Fruit fly (Drosophila melanogaster) S2 (cell line): Measurements from ENCODE around the gene CG43051.

Experiments
- CG8478 ChIP-seq: fragments of >200 bp; optimal IDR thresholded peaks from 2 replicates; lab custom pipeline; 2018
- CTCF ChIP-seq, 2 experiments: fragments of >200 bp; optimal IDR thresholded peaks; 2 replicates each; lab custom pipeline; 2018

The CG43051 gene

dm6 chr2L:12493101-12493770, 14.5 kb upstream of the CG43051 start:
- TF ChIP-seq CG8478, result no peak
- no peak for TF ChIP-seq CTCF (optimal IDR thresholded peaks at IDR 0.05; lab: Kevin White, UChicago)

DNA sequence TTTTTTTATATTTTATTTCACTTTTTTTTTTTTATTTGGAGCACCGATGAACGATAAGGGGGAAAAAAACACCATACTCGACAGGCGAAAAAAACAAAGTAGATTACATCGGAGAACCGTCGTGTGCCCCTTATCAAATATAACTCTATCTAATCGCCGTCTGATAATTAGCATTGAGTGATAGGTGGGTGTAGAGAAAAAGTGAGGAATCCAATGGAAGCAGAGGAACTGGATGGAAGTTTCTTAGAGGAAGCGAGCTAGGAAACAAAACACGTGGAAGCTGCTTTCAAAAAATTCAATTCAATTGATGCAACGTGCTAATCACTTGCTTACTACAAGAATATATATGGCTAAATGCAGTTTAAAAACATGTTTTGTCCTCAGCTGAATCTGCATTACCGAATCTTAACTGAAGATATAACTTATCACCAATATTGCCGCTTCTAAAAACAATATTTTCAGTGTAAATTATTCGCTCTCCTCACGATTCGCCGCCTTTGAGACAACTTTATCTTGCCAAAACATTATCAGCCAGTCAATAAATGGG, 13.9 kb upstream of the CG43051 start:
- TF ChIP-seq CG8478 (no peak), CTCF (optimal IDR thresholded peaks at IDR 0.05; lab: Kevin White, UChicago) (no peak)

- no peak for TF ChIP-seq CTCF (optimal IDR thresholded peaks at IDR 0.05; lab: Kevin White, UChicago)
- TF ChIP-seq CG8478, result no peak
Measured at dm6 chr2L:12495196-12495595, 12.5 kb upstream of the CG43051 start.

DNA sequence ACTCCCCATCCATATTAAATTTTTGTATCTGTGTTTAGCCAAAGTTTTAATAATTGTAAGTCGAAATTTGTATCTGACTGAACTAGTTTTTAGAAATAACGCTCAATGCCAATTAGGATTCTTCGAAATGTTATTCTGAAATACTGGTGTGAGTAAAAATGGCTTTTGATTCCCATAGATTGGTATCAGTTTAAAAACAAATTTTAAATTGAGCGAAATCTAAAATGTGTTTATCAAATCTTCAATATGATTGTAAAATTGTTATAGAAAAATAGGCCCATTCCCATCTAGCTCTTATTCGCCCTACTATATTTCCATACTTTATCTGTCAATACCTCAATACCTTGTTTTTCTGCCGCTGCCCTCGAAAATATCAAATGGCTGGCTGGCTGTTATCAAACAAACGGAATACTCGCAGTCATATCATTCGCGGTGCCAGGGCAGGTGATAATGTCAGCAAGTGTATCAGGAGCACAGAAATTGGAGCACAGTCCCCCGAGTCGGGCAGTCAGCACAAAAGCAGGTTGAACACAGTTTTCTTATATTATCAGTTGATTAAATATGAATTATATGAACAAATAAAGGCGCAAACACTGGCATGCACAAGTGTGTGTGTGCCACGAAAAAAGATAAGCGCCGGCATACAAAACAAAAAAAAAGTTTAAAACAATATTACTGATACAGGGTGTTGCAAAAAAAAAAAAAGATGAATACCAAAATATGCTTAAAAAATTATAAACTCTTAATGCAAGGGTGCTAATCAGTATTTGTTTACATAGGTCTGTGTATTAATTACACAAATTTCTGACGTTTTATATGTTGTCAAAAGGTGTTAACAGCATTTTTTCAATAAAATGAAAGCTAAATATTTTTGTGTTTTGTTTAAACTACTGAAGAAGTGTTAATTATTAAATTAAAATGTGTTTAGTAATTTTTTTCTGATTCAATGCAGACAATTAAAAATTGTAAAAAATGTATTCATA, 10.2 kb upstream of the CG43051 start, which contains the start of gene t-cup:
TSS of gene t-cup (minus strand) at position 51 of the 983 bp plus-strand sequence.
- TF ChIP-seq CTCF (optimal IDR thresholded peaks at IDR 0.05; lab: Kevin White, UChicago), result no peak
- TF ChIP-seq CG8478, result no peak

- TF ChIP-seq CG8478 (no peak), CTCF (optimal IDR thresholded peaks at IDR 0.05; lab: Kevin White, UChicago) (no peak)
Measured at dm6 chr2L:12498538-12498937, 9.2 kb upstream of the CG43051 start.

dm6 chr2L:12499189-12499588, 8.6 kb upstream of the CG43051 start:
- TF ChIP-seq CTCF (optimal IDR thresholded peaks at IDR 0.05; lab: Kevin White, UChicago) (no peak), CG8478 (no peak)

DNA sequence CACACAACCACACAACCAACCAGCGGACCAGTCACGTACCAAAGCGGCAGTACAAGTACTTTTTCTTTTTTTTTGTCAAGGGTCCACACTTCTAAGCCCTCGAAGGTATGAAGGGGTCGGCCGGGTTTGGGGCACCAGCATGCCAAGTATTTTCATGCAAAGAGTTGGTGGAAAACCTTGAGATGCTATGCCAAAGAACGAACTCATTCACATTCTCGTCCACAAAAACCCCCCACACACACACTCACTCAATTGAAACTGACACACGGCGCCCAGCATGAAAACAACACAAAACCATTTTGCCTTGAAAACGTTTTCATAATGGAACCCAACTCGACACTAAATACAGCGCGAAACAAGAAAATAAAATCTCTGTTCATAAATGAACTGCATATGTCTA, 7.3 kb upstream of the CG43051 start:
- no peak for TF ChIP-seq CTCF (optimal IDR thresholded peaks at IDR 0.05; lab: Kevin White, UChicago)
- no peak for TF ChIP-seq CG8478

dm6 chr2L:12502839-12503439, 4.8 kb upstream of the CG43051 start:
- TF ChIP-seq CTCF (optimal IDR thresholded peaks at IDR 0.05; lab: Kevin White, UChicago) (no peak), CG8478 (no peak)

- TF ChIP-seq CTCF (optimal IDR thresholded peaks at IDR 0.05; lab: Kevin White, UChicago) (no peak), CG8478 (no peak)
Measured at dm6 chr2L:12504006-12504885, 3.5 kb upstream of the CG43051 start.

DNA sequence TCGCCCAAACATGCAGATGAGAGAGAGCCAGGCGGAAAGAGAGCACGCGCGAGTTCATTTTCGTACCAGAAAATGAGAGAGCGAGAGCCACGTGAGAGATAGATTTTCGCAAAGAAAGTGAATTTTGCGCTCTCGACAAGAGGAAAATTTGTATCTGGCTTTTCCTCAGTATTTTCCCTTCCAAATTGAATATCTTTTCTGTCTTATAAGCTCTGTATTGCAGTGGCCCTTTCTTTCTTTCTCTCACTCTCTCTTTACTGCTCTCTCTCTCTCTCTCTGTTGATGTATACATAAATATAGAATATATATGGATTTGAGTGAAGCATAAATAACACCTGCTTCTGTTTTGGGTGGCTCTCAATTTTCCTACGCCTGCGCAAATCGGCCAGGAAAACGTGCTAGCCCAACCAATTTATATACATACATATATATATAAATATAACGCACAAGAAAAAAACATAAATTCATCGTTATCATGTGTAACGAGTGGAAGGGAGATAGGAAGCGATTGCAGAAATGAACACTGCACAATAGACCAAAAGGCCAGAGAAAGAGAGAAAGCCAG, 2.8 kb upstream of the CG43051 start:
- TF ChIP-seq CTCF (optimal IDR thresholded peaks at IDR 0.05; lab: Kevin White, UChicago), result no peak
- TF ChIP-seq CG8478, result no peak

DNA sequence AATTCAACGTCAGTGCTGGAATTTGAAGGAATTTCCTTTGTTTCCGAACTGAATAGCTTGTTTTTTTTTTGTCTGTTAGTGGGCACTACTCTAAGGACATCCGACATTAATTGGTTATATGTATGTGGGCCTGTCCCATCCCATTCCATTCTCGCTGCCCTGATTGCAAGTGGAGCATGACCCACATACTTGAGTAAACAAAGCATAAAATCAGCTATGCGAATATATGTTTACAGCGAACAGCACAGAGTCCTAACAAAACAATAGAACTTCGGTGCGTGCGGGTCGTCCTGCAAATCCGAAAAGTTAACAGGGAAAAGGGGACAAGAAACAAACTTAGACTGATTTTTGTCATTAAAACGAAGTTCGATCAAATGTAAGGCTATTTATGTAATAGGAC, 2.1 kb upstream of the CG43051 start:
- TF ChIP-seq CTCF (optimal IDR thresholded peaks at IDR 0.05; lab: Kevin White, UChicago) (no peak), CG8478 (no peak)

- TF ChIP-seq CG8478 (no peak), CTCF (optimal IDR thresholded peaks at IDR 0.05; lab: Kevin White, UChicago) (no peak)
Measured at dm6 chr2L:12506744-12507143, 995 bp upstream of the CG43051 start.

DNA sequence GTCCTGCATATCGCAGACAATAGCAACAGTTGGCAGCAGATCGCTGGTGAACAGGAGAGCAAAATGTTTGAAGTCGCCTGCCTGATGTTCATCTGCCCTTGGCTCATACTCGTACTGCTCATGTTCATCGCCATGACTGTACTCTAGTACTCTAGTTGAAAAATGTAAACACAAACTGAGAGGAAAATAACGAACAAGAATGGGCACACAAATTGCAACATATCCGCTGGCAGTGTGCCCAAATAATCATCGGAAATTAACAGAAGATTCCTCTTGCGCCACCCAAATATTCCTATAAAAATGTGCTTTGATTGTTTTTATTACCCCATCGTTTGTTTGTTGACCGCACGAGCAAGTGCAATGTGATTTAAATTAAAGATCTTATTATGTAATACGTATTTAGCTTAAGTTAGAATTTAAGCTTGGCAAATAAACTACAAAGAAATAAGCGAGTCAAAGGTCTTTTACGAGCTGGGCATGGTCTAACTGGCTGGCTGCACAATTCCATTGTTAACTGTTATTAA, 377 bp downstream of the CG43051 start:
- no peak for TF ChIP-seq CG8478
- no peak for TF ChIP-seq CTCF (optimal IDR thresholded peaks at IDR 0.05; lab: Kevin White, UChicago)

dm6 chr2L:12508678-12509077, 939 bp downstream of the CG43051 start:
- TF ChIP-seq CTCF (optimal IDR thresholded peaks at IDR 0.05; lab: Kevin White, UChicago) (no peak), CG8478 (no peak)
